Worm (Caenorhabditis elegans): ENCODE results near the gene Y37H2A.12.

Gene Y37H2A.12

ce11 chrV:18146077-18146476 lies 15.1 kb upstream of the Y37H2A.12 start, which contains the start of gene C14A6.3:
Gene C14A6.3 (plus strand): TSS chrV:18146377.
- TF ChIP-seq nhr-2 (tag; optimal IDR thresholded peaks at IDR 0.05) (no peak), unc-62 (GFP tag; optimal IDR thresholded peaks at IDR 0.05) (no peak), drap-1 (GFP tag; optimal IDR thresholded peaks at IDR 0.05) (no peak), ztf-11 (tag; optimal IDR thresholded peaks at IDR 0.05) (no peak), M03D4.4 (tag; optimal IDR thresholded peaks at IDR 0.05) (no peak), mep-1 (tag; optimal IDR thresholded peaks at IDR 0.05) (no peak), lin-32 (GFP tag; optimal IDR thresholded peaks at IDR 0.05) (no peak), unc-120 (tag; optimal IDR thresholded peaks at IDR 0.05; ENCODE audit: poor library complexity, severe bottlenecking) (no peak), nhr-76 (tag; optimal IDR thresholded peaks at IDR 0.05) (no peak), lsy-2 (tag; optimal IDR thresholded peaks at IDR 0.05) (no peak)

ce11 chrV:18144442-18144841 lies 13.5 kb upstream of the Y37H2A.12 start:
- TF ChIP-seq sem-2 (GFP tag; optimal IDR thresholded peaks at IDR 0.05) (no peak), ceh-83 (GFP tag; optimal IDR thresholded peaks at IDR 0.05) (no peak)

- TF ChIP-seq lin-13 (tag; optimal IDR thresholded peaks at IDR 0.05) = no peak
- no peak for TF ChIP-seq ceh-39 (tag; optimal IDR thresholded peaks at IDR 0.05)
- TF ChIP-seq drap-1 (GFP tag; optimal IDR thresholded peaks at IDR 0.05) = no peak
- TF ChIP-seq sem-2 (GFP tag; optimal IDR thresholded peaks at IDR 0.05) = no peak
- no peak for TF ChIP-seq ceh-43 (GFP tag; optimal IDR thresholded peaks at IDR 0.05)
- TF ChIP-seq unc-39 (tag; optimal IDR thresholded peaks at IDR 0.05) = no peak
- TF ChIP-seq ces-1 (GFP tag; optimal IDR thresholded peaks at IDR 0.05) = no peak
- no peak for TF ChIP-seq sptf-1 (tag; optimal IDR thresholded peaks at IDR 0.05)
- TF ChIP-seq lsy-2 (tag; optimal IDR thresholded peaks at IDR 0.05) = no peak
- no peak for TF ChIP-seq pha-4 (tag; optimal IDR thresholded peaks at IDR 0.05)
- no peak for TF ChIP-seq nhr-2 (tag; optimal IDR thresholded peaks at IDR 0.05)
- no peak for TF ChIP-seq M03D4.4 (tag; optimal IDR thresholded peaks at IDR 0.05)
- no peak for TF ChIP-seq elt-3 (tag; optimal IDR thresholded peaks at IDR 0.05)
Observed at ce11 chrV:18143445-18143844, 12.5 kb upstream of the Y37H2A.12 start, which contains the start of gene Y37H2A.14. Gene Y37H2A.14 (plus strand): TSS chrV:18143745.

ce11 chrV:18142549-18142948 lies 11.6 kb upstream of the Y37H2A.12 start, which contains the start of gene Y37H2A.13:
Gene Y37H2A.13 (plus strand): TSS chrV:18142849.
- TF ChIP-seq ceh-83 (GFP tag; optimal IDR thresholded peaks at IDR 0.05) = no peak
- no peak for TF ChIP-seq ceh-39 (tag; optimal IDR thresholded peaks at IDR 0.05)
- no peak for TF ChIP-seq lin-32 (GFP tag; optimal IDR thresholded peaks at IDR 0.05)

- TF ChIP-seq mep-1 (tag; optimal IDR thresholded peaks at IDR 0.05) = no peak
- TF ChIP-seq ceh-43 (GFP tag; optimal IDR thresholded peaks at IDR 0.05) = no peak
- TF ChIP-seq blmp-1 (tag; optimal IDR thresholded peaks at IDR 0.05) = no peak
- TF ChIP-seq ceh-83 (GFP tag; optimal IDR thresholded peaks at IDR 0.05) = no peak
- TF ChIP-seq ham-2 (GFP tag; optimal IDR thresholded peaks at IDR 0.05) = no peak
- no peak for TF ChIP-seq lsy-2 (tag; optimal IDR thresholded peaks at IDR 0.05)
- no peak for TF ChIP-seq nhr-76 (tag; optimal IDR thresholded peaks at IDR 0.05)
- no peak for TF ChIP-seq zip-8 (tag; optimal IDR thresholded peaks at IDR 0.05)
- no peak for TF ChIP-seq hlh-1 (tag; optimal IDR thresholded peaks at IDR 0.05)
- TF ChIP-seq unc-120 (tag; optimal IDR thresholded peaks at IDR 0.05; ENCODE audit: poor library complexity, severe bottlenecking) = no peak
- TF ChIP-seq lin-13 (tag; optimal IDR thresholded peaks at IDR 0.05) = no peak
- no peak for TF ChIP-seq snpc-4 (tag; optimal IDR thresholded peaks at IDR 0.05)
- TF ChIP-seq drap-1 (GFP tag; optimal IDR thresholded peaks at IDR 0.05) = no peak
- no peak for TF ChIP-seq ceh-39 (tag; optimal IDR thresholded peaks at IDR 0.05)
- TF ChIP-seq nhr-237 (tag; optimal IDR thresholded peaks at IDR 0.05) = no peak
- TF ChIP-seq unc-39 (tag; optimal IDR thresholded peaks at IDR 0.05) = no peak
- TF ChIP-seq nhr-12 (tag; optimal IDR thresholded peaks at IDR 0.05) = no peak
- TF ChIP-seq sptf-1 (tag; optimal IDR thresholded peaks at IDR 0.05) = no peak
- TF ChIP-seq bed-3 (GFP tag; optimal IDR thresholded peaks at IDR 0.05) = no peak
- no peak for TF ChIP-seq M03D4.4 (tag; optimal IDR thresholded peaks at IDR 0.05)
Observed at ce11 chrV:18141161-18141560, 10.2 kb upstream of the Y37H2A.12 start, which contains the start of gene Y37H2A.11. Gene Y37H2A.11 (plus strand): TSS chrV:18141461.

- TF ChIP-seq nhr-2 (tag; optimal IDR thresholded peaks at IDR 0.05) = no peak
- TF ChIP-seq mab-5 (tag; optimal IDR thresholded peaks at IDR 0.05) = no peak
Observed at ce11 chrV:18138695-18139094, 7.8 kb upstream of the Y37H2A.12 start, which contains the start of gene Y37H2A.10. Gene Y37H2A.10 (plus strand): TSS chrV:18138995.
